Fruit fly (Drosophila melanogaster) whole organism, prepupa: ENCODE measurements around the gene fru.

Source experiments
- CG10669 ChIP-seq: fragments of 200-800 bp; sonication (Bioruptor generic); optimal IDR thresholded peaks from 3 replicates; lab custom pipeline; 2018; ENCODE audit warnings: missing biosample characterization, mild to moderate bottlenecking, missing genetic modification characterization, moderate library complexity
- CG31627 ChIP-seq: fragments of 200-800 bp; sonication (Bioruptor generic); optimal IDR thresholded peaks from 3 replicates; lab custom pipeline; 2016; ENCODE audit warnings: missing biosample characterization, missing genetic modification characterization
- Lpt ChIP-seq: fragments of 200-800 bp; sonication (Bioruptor generic); optimal IDR thresholded peaks from 3 replicates; lab custom pipeline; 2016; ENCODE audit warnings: missing biosample characterization, missing genetic modification characterization
- fkh ChIP-seq: fragments of 200-800 bp; sonication (Bioruptor generic); optimal IDR thresholded peaks from 3 replicates; lab custom pipeline; 2017; ENCODE audit warnings: missing biosample characterization, mild to moderate bottlenecking, missing genetic modification characterization, moderate library complexity

- TF ChIP-seq fkh (GFP tag; lab: Kevin White, UChicago) (no peak), CG10669 (GFP tag; lab: Kevin White, UChicago) (no peak), Lpt (GFP tag; lab: Kevin White, UChicago) (no peak), CG31627 (GFP tag; lab: Kevin White, UChicago) (no peak)
Observed at dm6 chr3R:18399698-18400020, 145.7 kb downstream of the fru start.
